Worm (Caenorhabditis elegans) whole organism, young adult: ENCODE data around the gene C34F6.9.

Source experiments
- F39B2.1 ChIP-seq: fragments of 200-800 bp; sonication (Bioruptor generic); IDR thresholded peaks from 2 replicates; pipeline ENCODE4 v1.3.6; 2022; ENCODE audit warnings: missing genetic modification reagents, missing genetic modification characterization, missing compliant biosample characterization
- T26A5.8 ChIP-seq: sonication (generic microtip); optimal IDR thresholded peaks from 2 replicates; lab custom pipeline; 2016; ENCODE audit warnings: missing genetic modification characterization, missing compliant biosample characterization
- Y53F4B.3 ChIP-seq: fragments of 200-800 bp; sonication (Bioruptor generic); IDR thresholded peaks from 2 replicates; pipeline ENCODE4 v1.3.6; 2022; ENCODE audit warnings: missing genetic modification reagents, missing genetic modification characterization, missing compliant biosample characterization
- Y79H2A.3 ChIP-seq: fragments of 200-800 bp; sonication (Bioruptor generic); conservative IDR thresholded peaks from 2 replicates; pipeline ENCODE4 v1.3.6; 2022; ENCODE audit warnings: missing genetic modification reagents, missing genetic modification characterization, missing compliant biosample characterization
- Y95B8A.8 ChIP-seq: fragments of 200-800 bp; sonication (Bioruptor generic); IDR thresholded peaks from 2 replicates; pipeline ENCODE4 v1.3.6; 2022; ENCODE audit warnings: missing genetic modification reagents, missing genetic modification characterization, missing compliant biosample characterization
- aptf-3 ChIP-seq: fragments of 200-800 bp; sonication (Bioruptor generic); IDR thresholded peaks from 2 replicates; pipeline ENCODE4 v1.3.6; 2022; ENCODE audit warnings: missing genetic modification characterization, missing compliant biosample characterization
- atf-7 ChIP-seq: sonication (generic microtip); optimal IDR thresholded peaks from 2 replicates; lab custom pipeline; 2017; ENCODE audit warnings: mild to moderate bottlenecking, missing genetic modification characterization, missing compliant biosample characterization
- bed-2 ChIP-seq: fragments of 200-800 bp; sonication (Bioruptor generic); IDR thresholded peaks from 2 replicates; pipeline ENCODE4 v1.3.6; 2022; ENCODE audit warnings: missing genetic modification reagents, missing genetic modification characterization, missing compliant biosample characterization
- cebp-2 ChIP-seq: fragments of 200-800 bp; sonication (Bioruptor generic); IDR thresholded peaks from 2 replicates; pipeline ENCODE4 v1.3.6; 2022; ENCODE audit warnings: missing genetic modification characterization, missing compliant biosample characterization
- ceh-27 ChIP-seq: fragments of 200-800 bp; sonication (Bioruptor generic); optimal IDR thresholded peaks from 2 replicates; lab custom pipeline; 2018; ENCODE audit warnings: mild to moderate bottlenecking, missing genetic modification characterization, moderate library complexity, missing compliant biosample characterization
- ceh-40 ChIP-seq: fragments of 200-800 bp; sonication (Bioruptor generic); IDR thresholded peaks from 2 replicates; pipeline ENCODE4 v1.3.6; 2022; ENCODE audit warnings: missing genetic modification characterization, missing compliant biosample characterization
- ceh-58 ChIP-seq: fragments of 200-800 bp; sonication (Bioruptor generic); IDR thresholded peaks from 2 replicates; pipeline ENCODE4 v1.3.6; 2022; ENCODE audit warnings: missing genetic modification characterization, missing compliant biosample characterization
- dox-1 ChIP-seq: fragments of 200-800 bp; sonication (Bioruptor generic); IDR thresholded peaks from 2 replicates; pipeline ENCODE4 v1.3.6; 2022; ENCODE audit warnings: missing genetic modification reagents, missing genetic modification characterization, missing compliant biosample characterization
- ekl-4 ChIP-seq: fragments of 200-800 bp; sonication (Bioruptor generic); IDR thresholded peaks from 2 replicates; pipeline ENCODE4 v1.3.6; 2022; ENCODE audit warnings: missing genetic modification reagents, missing genetic modification characterization, missing compliant biosample characterization
- him-1 ChIP-seq: sonication (generic microtip); optimal IDR thresholded peaks from 2 replicates; lab custom pipeline; 2016; ENCODE audit warnings: missing genotype, missing genetic modification reagents, missing genetic modification characterization, missing compliant biosample characterization
- hmg-1.2 ChIP-seq: fragments of 200-800 bp; sonication (Bioruptor generic); IDR thresholded peaks from 2 replicates; pipeline ENCODE4 v1.3.6; 2022; ENCODE audit warnings: missing genetic modification reagents, missing genetic modification characterization, missing compliant biosample characterization
- let-526 ChIP-seq: fragments of 200-800 bp; sonication (Bioruptor generic); IDR thresholded peaks from 2 replicates; pipeline ENCODE4 v1.3.6; 2022; ENCODE audit warnings: missing genetic modification reagents, missing genetic modification characterization, missing compliant biosample characterization
- let-607 ChIP-seq, 2 experiments: fragments of 200-800 bp in 1 of 2; sonication (Bioruptor generic) in 1 of 2; sonication (generic microtip) in 1 of 2; optimal IDR thresholded peaks; 2 replicates each; lab custom pipeline; 2016 to 2018; ENCODE audit warnings: mild to moderate bottlenecking in 2 of 2, missing compliant biosample characterization in 2 of 2, missing genetic modification characterization in 2 of 2, moderate library complexity in 2 of 2, missing genotype in 1 of 2
- lin-26 ChIP-seq: fragments of 200-800 bp; sonication (Bioruptor generic); IDR thresholded peaks from 2 replicates; pipeline ENCODE4 v1.3.6; 2022; ENCODE audit warnings: missing genetic modification reagents, missing genetic modification characterization, missing compliant biosample characterization
- lin-40 ChIP-seq: sonication (generic microtip); optimal IDR thresholded peaks from 2 replicates; lab custom pipeline; 2016; ENCODE audit warnings: missing genetic modification characterization, mild to moderate bottlenecking, missing compliant biosample characterization, missing genotype, missing genetic modification reagents
- nfya-2 ChIP-seq: fragments of 200-800 bp; sonication (Bioruptor generic); IDR thresholded peaks from 2 replicates; pipeline ENCODE4 v1.3.6; 2022; ENCODE audit warnings: missing genetic modification reagents, missing genetic modification characterization, missing compliant biosample characterization
- nfyb-1 ChIP-seq: fragments of 200-800 bp; sonication (Bioruptor generic); IDR thresholded peaks from 2 replicates; pipeline ENCODE4 v1.3.6; 2022; ENCODE audit warnings: missing genetic modification reagents, missing genetic modification characterization, missing compliant biosample characterization
- nhr-120 ChIP-seq: fragments of 200-800 bp; sonication (Bioruptor generic); IDR thresholded peaks from 2 replicates; pipeline ENCODE4 v1.3.6; 2022; ENCODE audit warnings: missing genetic modification characterization, missing compliant biosample characterization
- nhr-27 ChIP-seq: fragments of 200-800 bp; sonication (Bioruptor generic); optimal IDR thresholded peaks from 2 replicates; lab custom pipeline; 2018; ENCODE audit warnings: mild to moderate bottlenecking, missing genetic modification characterization, moderate library complexity, missing compliant biosample characterization
- nhr-80 ChIP-seq: sonication (generic microtip); optimal IDR thresholded peaks from 2 replicates; lab custom pipeline; 2016; ENCODE audit warnings: missing genetic modification characterization, missing compliant biosample characterization
- nhr-90 ChIP-seq: sonication (generic microtip); optimal IDR thresholded peaks from 2 replicates; lab custom pipeline; 2016; ENCODE audit warnings: missing genotype, mild to moderate bottlenecking, missing genetic modification characterization, missing compliant biosample characterization
- repo-1 ChIP-seq: sonication (generic microtip); optimal IDR thresholded peaks from 2 replicates; lab custom pipeline; 2017; ENCODE audit warnings: mild to moderate bottlenecking, missing genetic modification characterization, missing compliant biosample characterization
- sea-2 ChIP-seq: fragments of 200-800 bp; sonication (Bioruptor generic); IDR thresholded peaks from 2 replicates; pipeline ENCODE4 v1.3.6; 2022; ENCODE audit warnings: missing genetic modification characterization, missing compliant biosample characterization
- snpc-1.1 ChIP-seq: sonication (generic microtip); optimal IDR thresholded peaks from 2 replicates; lab custom pipeline; 2017; ENCODE audit warnings: missing genetic modification characterization, mild to moderate bottlenecking, missing compliant biosample characterization, antibody characterized with exemption, moderate library complexity, missing genotype, missing genetic modification reagents; ENCODE audit not compliant: insufficient read depth
- snpc-3.4 ChIP-seq: sonication (generic microtip); optimal IDR thresholded peaks from 2 replicates; lab custom pipeline; 2017; ENCODE audit warnings: missing genetic modification characterization, mild to moderate bottlenecking, missing compliant biosample characterization, antibody characterized with exemption, moderate library complexity, missing genotype, missing genetic modification reagents
- zfh-2 ChIP-seq: fragments of 200-800 bp; sonication (Bioruptor generic); conservative IDR thresholded peaks from 2 replicates; pipeline ENCODE4 v1.3.6; 2022; ENCODE audit warnings: missing genetic modification reagents, missing genetic modification characterization, missing compliant biosample characterization
- ztf-6 ChIP-seq: fragments of 200-800 bp; sonication (Bioruptor generic); IDR thresholded peaks from 2 replicates; pipeline ENCODE4 v1.3.6; 2022; ENCODE audit warnings: missing genetic modification reagents, missing genetic modification characterization, missing compliant biosample characterization

Gene C34F6.9

DNA sequence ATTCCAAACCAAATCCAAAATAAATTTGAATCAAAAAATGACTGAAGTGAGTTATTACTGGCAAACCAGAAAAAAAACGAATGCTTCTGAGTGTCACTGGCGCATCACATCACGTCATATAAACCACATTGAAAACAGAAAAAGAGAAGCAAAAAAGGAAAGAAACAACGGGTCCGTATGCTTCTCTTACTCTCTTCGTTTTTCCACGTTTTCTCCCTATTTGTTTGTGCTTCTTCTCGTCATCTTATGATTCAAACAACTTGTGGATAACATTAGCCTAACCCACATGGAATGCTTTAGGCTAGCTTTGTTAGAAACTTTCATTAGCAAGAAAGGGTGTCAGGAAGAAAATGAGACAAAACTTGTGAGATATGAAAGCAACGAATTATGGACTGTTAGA is 19.0 kb upstream of the C34F6.9 start:
- TF ChIP-seq him-1 (tag; lab: Kevin White, UChicago) (no peak), snpc-3.4 (tag; lab: Kevin White, UChicago) (no peak), T26A5.8 (tag; lab: Kevin White, UChicago) (no peak), Y53F4B.3 (GFP tag; lab: Robert Waterston, UW) (no peak), nhr-27 (tag; lab: Kevin White, UChicago) (no peak), snpc-1.1 (tag; lab: Kevin White, UChicago) (no peak), ekl-4 (no peak), nhr-90 (tag; lab: Kevin White, UChicago) (no peak), lin-26 (GFP tag; lab: Robert Waterston, UW) (no peak), F39B2.1 (GFP tag; lab: Robert Waterston, UW) (no peak), ceh-58 (GFP tag; lab: Robert Waterston, UW) (no peak), repo-1 (no peak), cebp-2 (no peak), nhr-120 (GFP tag; lab: Robert Waterston, UW) (no peak), aptf-3 (GFP tag; lab: Robert Waterston, UW) (no peak), let-526 (no peak), Y95B8A.8 (GFP tag; lab: Robert Waterston, UW) (no peak)

DNA sequence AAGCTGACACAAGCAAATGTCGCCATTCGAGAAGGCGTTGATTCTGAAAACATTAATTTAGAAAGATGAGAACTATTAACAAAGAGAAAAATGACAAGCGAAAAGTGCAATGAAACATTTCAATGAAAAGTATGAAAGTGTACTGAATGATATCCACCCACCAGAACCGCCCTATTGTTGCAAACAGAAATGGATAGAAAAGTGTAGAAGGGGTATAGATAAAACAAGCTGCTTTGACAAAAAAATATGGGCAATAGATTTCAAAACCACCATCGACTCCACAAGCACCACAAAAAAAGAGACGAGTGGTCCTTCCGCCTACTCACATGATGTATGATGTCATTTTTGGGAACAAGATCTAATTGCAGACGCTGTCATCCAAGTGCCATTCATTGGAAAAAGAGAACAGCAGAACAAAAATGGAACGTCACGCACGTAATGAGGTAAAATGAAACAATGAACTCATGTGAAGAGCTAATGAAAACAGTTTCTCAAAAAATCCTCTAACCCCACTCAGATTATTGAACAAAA is 18.2 kb upstream of the C34F6.9 start, which contains the start of gene C34F6.10:
C34F6.10 (minus strand) TSS at position 51 of the 531 bp plus-strand sequence.
- no peak for TF ChIP-seq nhr-120 (GFP tag; lab: Robert Waterston, UW)
- TF ChIP-seq atf-7 (tag; lab: Kevin White, UChicago), result peak; percentile 16
- peak; percentile 29 for TF ChIP-seq ceh-27 (GFP tag; lab: Kevin White, UChicago)

DNA sequence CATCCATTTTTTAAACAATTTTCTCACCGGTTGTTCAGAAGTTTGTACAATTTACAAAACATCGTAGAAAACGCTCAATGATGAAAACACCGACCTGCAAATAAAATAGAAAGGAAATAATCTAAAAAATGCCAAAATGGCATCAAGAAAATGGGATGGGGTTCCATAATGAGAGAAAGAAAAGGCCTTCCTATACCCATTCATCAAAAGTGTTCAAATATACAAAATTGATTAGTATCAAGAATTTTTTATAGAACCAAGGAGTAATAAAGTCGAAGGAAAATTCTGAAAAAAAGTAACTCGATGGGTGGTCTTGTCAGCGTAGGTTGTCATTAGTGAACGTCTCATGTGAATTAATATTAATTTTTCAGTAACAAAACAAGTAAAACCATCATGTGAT is 4.1 kb upstream of the C34F6.9 start, which contains the start of gene C34F6.12:
C34F6.12 (minus strand) TSS at position 101 of the 400 bp plus-strand sequence.
- TF ChIP-seq sea-2 (GFP tag; lab: Robert Waterston, UW) (no peak), nhr-90 (tag; lab: Kevin White, UChicago) (no peak), zfh-2 (GFP tag; lab: Robert Waterston, UW) (no peak), let-607 (tag; optimal IDR thresholded peaks at IDR 0.05; lab: Kevin White, UChicago) (no peak), Y79H2A.3 (GFP tag; lab: Robert Waterston, UW) (no peak)

DNA sequence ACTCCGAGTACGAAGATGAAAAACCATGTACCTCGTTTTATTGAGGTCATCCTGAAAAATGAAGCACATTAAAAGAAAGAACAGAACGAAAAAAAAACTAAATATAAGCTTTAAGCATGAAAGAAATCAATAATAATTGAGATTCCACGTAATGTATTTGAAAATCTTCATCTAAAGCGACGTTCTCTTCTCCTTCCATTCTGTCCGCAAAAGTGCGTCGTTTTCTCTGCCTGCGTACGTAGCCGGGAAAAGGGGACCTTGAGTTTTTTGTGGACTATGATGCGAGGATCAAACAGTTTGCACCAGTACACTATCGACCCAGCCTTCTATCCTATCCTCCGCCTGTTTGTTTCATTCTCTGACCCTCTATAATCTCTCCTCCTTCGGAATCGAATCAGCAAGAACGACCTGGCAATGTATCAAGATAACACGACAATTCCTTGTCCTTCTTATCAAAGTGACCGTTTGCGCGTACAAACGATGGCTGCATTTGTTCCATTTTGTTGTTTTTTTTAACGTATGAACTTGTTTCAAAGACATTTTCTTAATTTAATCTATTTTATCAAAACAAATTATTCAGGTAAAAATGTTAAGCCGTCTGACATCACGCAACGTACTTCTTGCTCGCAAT is 6.9 kb downstream of the C34F6.9 start, which contains the start of the genes C34F6.7 and idh-2:
C34F6.7 (minus strand) TSS at position 51 of the 631 bp plus-strand sequence.
idh-2 (plus strand) TSS at position 581 of the 631 bp plus-strand sequence.
- TF ChIP-seq lin-40 (tag; lab: Kevin White, UChicago), result peak; percentile 6
- TF ChIP-seq dox-1, result peak; percentile 38; the same call in 1 of the 2 replicates
- no peak for TF ChIP-seq ceh-40 (GFP tag; lab: Robert Waterston, UW)
- 0 out of 2 replicates have a peak, but pooled peaks have one; percentile 22 for TF ChIP-seq nfyb-1 (GFP tag; lab: Robert Waterston, UW)
- TF ChIP-seq bed-2, result no peak
- TF ChIP-seq hmg-1.2 (GFP tag; lab: Robert Waterston, UW), result peak; percentile 11; the same call in 1 of the 2 replicates
- TF ChIP-seq ztf-6 (GFP tag; lab: Robert Waterston, UW), result no peak
- no peak for TF ChIP-seq nfya-2 (GFP tag; lab: Robert Waterston, UW)
- peak; percentile 52 for TF ChIP-seq nhr-80 (tag; lab: Kevin White, UChicago)
- no peak for TF ChIP-seq him-1 (tag; lab: Kevin White, UChicago)
- no peak for TF ChIP-seq zfh-2 (GFP tag; lab: Robert Waterston, UW)
- TF ChIP-seq, all 124 proteins: peak for 5
